Fruit fly (Drosophila melanogaster) whole organism, embryonic: ENCODE results near the gene CG1896.

Experiments used
- B-H2 ChIP-seq: fragments of 200-800 bp; sonication (Bioruptor generic); optimal IDR thresholded peaks from 2 replicates; lab custom pipeline; 2018; ENCODE audit warnings: missing biosample characterization, mild to moderate bottlenecking, missing genetic modification characterization
- CG10366 ChIP-seq: fragments of 200-800 bp; sonication (Bioruptor generic); IDR thresholded peaks from 2 replicates; pipeline ENCODE4 v1.3.6; 2022; ENCODE audit warnings: missing biosample characterization, missing genetic modification characterization
- CG11398 ChIP-seq: fragments of 200-800 bp; sonication (Bioruptor generic); optimal IDR thresholded peaks from 2 replicates; lab custom pipeline; 2016; ENCODE audit warnings: missing biosample characterization, missing genetic modification characterization
- CG12769 ChIP-seq: fragments of 200-800 bp; sonication (Bioruptor generic); optimal IDR thresholded peaks from 2 replicates; lab custom pipeline; 2019; ENCODE audit warnings: missing biosample characterization, mild to moderate bottlenecking, missing genetic modification characterization, moderate library complexity
- CG14050 ChIP-seq: fragments of 200-800 bp; sonication (Bioruptor generic); IDR thresholded peaks from 3 replicates; pipeline ENCODE4 v1.3.6; 2022; ENCODE audit warnings: missing biosample characterization, missing genetic modification characterization
- CG15073 ChIP-seq: fragments of 200-800 bp; sonication (Bioruptor generic); optimal IDR thresholded peaks from 2 replicates; lab custom pipeline; 2016; ENCODE audit warnings: missing biosample characterization, missing genetic modification characterization
- CG17359 ChIP-seq: fragments of 200-800 bp; sonication (Bioruptor generic); optimal IDR thresholded peaks from 3 replicates; lab custom pipeline; 2018; ENCODE audit warnings: missing biosample characterization, mild to moderate bottlenecking, missing genetic modification characterization, moderate library complexity
- CG18011 ChIP-seq: fragments of 200-800 bp; sonication (Bioruptor generic); optimal IDR thresholded peaks from 2 replicates; lab custom pipeline; 2017; ENCODE audit warnings: missing biosample characterization, missing genetic modification characterization, mild to moderate bottlenecking, moderate library complexity, missing genotype
- CG18599 ChIP-seq: fragments of 200-800 bp; sonication (Bioruptor generic); optimal IDR thresholded peaks from 3 replicates; lab custom pipeline; 2017; ENCODE audit warnings: missing biosample characterization, missing genetic modification characterization, mild to moderate bottlenecking, moderate library complexity, missing genetic modification reagents
- CG18764 ChIP-seq: fragments of 200-800 bp; sonication (Bioruptor generic); optimal IDR thresholded peaks from 3 replicates; lab custom pipeline; 2016; ENCODE audit warnings: missing biosample characterization, missing genetic modification characterization
- CG31224 ChIP-seq: fragments of 200-800 bp; sonication (Bioruptor generic); IDR thresholded peaks from 2 replicates; pipeline ENCODE4 v1.3.6; 2022; ENCODE audit warnings: missing biosample characterization, missing genetic modification characterization
- CG33557 ChIP-seq: fragments of 200-800 bp; sonication (Bioruptor generic); optimal IDR thresholded peaks from 2 replicates; lab custom pipeline; 2019; ENCODE audit warnings: missing biosample characterization, mild to moderate bottlenecking, missing genetic modification characterization, moderate library complexity
- CG3995 ChIP-seq: fragments of 200-800 bp; sonication (Bioruptor generic); optimal IDR thresholded peaks from 3 replicates; lab custom pipeline; 2016; ENCODE audit warnings: missing biosample characterization, missing genetic modification characterization
- CG4282 ChIP-seq: fragments of 200-800 bp; sonication (Bioruptor generic); optimal IDR thresholded peaks from 2 replicates; lab custom pipeline; 2016; ENCODE audit warnings: missing biosample characterization, missing genetic modification characterization
- CG4424 ChIP-seq: fragments of 200-800 bp; sonication (Bioruptor generic); optimal IDR thresholded peaks from 3 replicates; lab custom pipeline; 2016; ENCODE audit warnings: missing biosample characterization, missing genetic modification characterization
- CG6175 ChIP-seq: fragments of 200-800 bp; sonication (Bioruptor generic); IDR thresholded peaks from 3 replicates; pipeline ENCODE4 v1.3.6; 2022; ENCODE audit warnings: missing biosample characterization, missing genetic modification characterization
- CG7839 ChIP-seq: fragments of 200-800 bp; sonication (Bioruptor generic); optimal IDR thresholded peaks from 3 replicates; lab custom pipeline; 2018; ENCODE audit warnings: missing biosample characterization, mild to moderate bottlenecking, missing genetic modification characterization, moderate library complexity
- Deaf1 ChIP-seq: fragments of 200-800 bp; optimal IDR thresholded peaks from 3 replicates; lab custom pipeline; 2019; ENCODE audit warnings: missing biosample characterization, mild to moderate bottlenecking, missing genetic modification characterization, moderate library complexity
- Dll ChIP-seq: fragments of 200-800 bp; sonication (Bioruptor generic); IDR thresholded peaks from 4 replicates; pipeline ENCODE4 v1.3.6; 2022; ENCODE audit warnings: missing biosample characterization, missing genetic modification characterization; ENCODE audit not compliant: partially characterized antibody
- Eip74EF ChIP-seq, 2 experiments: fragments of 200-800 bp in 1 of 2; fragments of >200 bp in 1 of 2; sonication (Bioruptor generic) in 1 of 2; optimal IDR thresholded peaks; 2 replicates each; lab custom pipeline; 2017 to 2019; ENCODE audit warnings: missing biosample characterization in 2 of 2, missing genetic modification characterization in 2 of 2, mild to moderate bottlenecking in 1 of 2, moderate library complexity in 1 of 2
- Gug ChIP-seq: fragments of 200-800 bp; sonication (Bioruptor generic); IDR thresholded peaks from 4 replicates; pipeline ENCODE4 v1.3.6; 2022; ENCODE audit warnings: missing biosample characterization, missing genetic modification characterization
- HLH3B ChIP-seq: fragments of 200-800 bp; sonication (Bioruptor generic); IDR thresholded peaks from 2 replicates; pipeline ENCODE4 v1.3.6; 2022; ENCODE audit warnings: missing biosample characterization, missing genetic modification characterization
- Hand ChIP-seq: fragments of 200-800 bp; sonication (Bioruptor generic); optimal IDR thresholded peaks from 2 replicates; lab custom pipeline; 2017; ENCODE audit warnings: mild to moderate bottlenecking, missing biosample characterization, missing genetic modification reagents, missing genetic modification characterization
- Mad ChIP-seq: fragments of 200-800 bp; sonication (Bioruptor generic); optimal IDR thresholded peaks from 2 replicates; lab custom pipeline; 2016; ENCODE audit warnings: missing biosample characterization, missing genetic modification characterization
- Mes4 ChIP-seq: fragments of 200-800 bp; sonication (Bioruptor generic); optimal IDR thresholded peaks from 2 replicates; lab custom pipeline; 2016; ENCODE audit warnings: missing biosample characterization, missing genetic modification characterization
- Nf-YB ChIP-seq: fragments of 200-800 bp; sonication (Bioruptor generic); optimal IDR thresholded peaks from 3 replicates; lab custom pipeline; 2019; ENCODE audit warnings: missing biosample characterization, mild to moderate bottlenecking, missing genetic modification characterization, moderate library complexity
- Poxn ChIP-seq: fragments of 200-800 bp; sonication (Bioruptor generic); IDR thresholded peaks from 2 replicates; pipeline ENCODE4 v1.3.6; 2022; ENCODE audit warnings: missing biosample characterization, missing genetic modification characterization
- Vsx1 ChIP-seq: fragments of 200-800 bp; sonication (Bioruptor generic); optimal IDR thresholded peaks from 2 replicates; lab custom pipeline; 2017; ENCODE audit warnings: missing biosample characterization, mild to moderate bottlenecking, missing genetic modification characterization, missing genetic modification reagents
- abd-A ChIP-seq: fragments of 200-800 bp; sonication (Bioruptor generic); optimal IDR thresholded peaks from 3 replicates; lab custom pipeline; 2019; ENCODE audit warnings: missing biosample characterization, mild to moderate bottlenecking, missing genetic modification characterization, moderate library complexity
- cad ChIP-seq: fragments of >200 bp; optimal IDR thresholded peaks from 2 replicates; lab custom pipeline; 2017; ENCODE audit warnings: missing biosample characterization, missing genetic modification characterization
- chinmo ChIP-seq: fragments of 200-800 bp; sonication (Bioruptor generic); IDR thresholded peaks from 4 replicates; pipeline ENCODE4 v1.3.6; 2022; ENCODE audit warnings: missing biosample characterization, missing genetic modification characterization; ENCODE audit not compliant: partially characterized antibody
- da ChIP-seq: fragments of 200-800 bp; sonication (Bioruptor generic); optimal IDR thresholded peaks from 2 replicates; lab custom pipeline; 2016; ENCODE audit warnings: missing biosample characterization, missing genetic modification characterization
- exex ChIP-seq: fragments of 200-800 bp; sonication (Bioruptor generic); optimal IDR thresholded peaks from 4 replicates; lab custom pipeline; 2018; ENCODE audit warnings: missing biosample characterization, mild to moderate bottlenecking, missing genetic modification characterization, moderate library complexity
- fu2 ChIP-seq: fragments of 200-800 bp; sonication (Bioruptor generic); optimal IDR thresholded peaks from 2 replicates; lab custom pipeline; 2016; ENCODE audit warnings: missing biosample characterization, missing genetic modification characterization
- ind ChIP-seq: fragments of 200-800 bp; sonication (Bioruptor generic); optimal IDR thresholded peaks from 3 replicates; lab custom pipeline; 2016; ENCODE audit warnings: missing biosample characterization, missing genetic modification characterization
- lab ChIP-seq: fragments of 200-800 bp; sonication (Bioruptor generic); optimal IDR thresholded peaks from 3 replicates; lab custom pipeline; 2017; ENCODE audit warnings: missing biosample characterization, missing genetic modification characterization, mild to moderate bottlenecking, moderate library complexity, missing genetic modification reagents
- lov ChIP-seq, 2 experiments: fragments of 200-800 bp in 1 of 2; fragments of >200 bp in 1 of 2; sonication (Bioruptor generic) in 1 of 2; IDR thresholded peaks in 1 of 2; optimal IDR thresholded peaks in 1 of 2; 2 replicates in 1 of 2; 3 replicates in 1 of 2; pipeline versions ENCODE4 v1.3.6 to Lab custom; 2017 to 2022; ENCODE audit warnings: missing biosample characterization in 1 of 2, missing genetic modification characterization in 1 of 2
- maf-S ChIP-seq: fragments of 200-800 bp; sonication (Bioruptor generic); optimal IDR thresholded peaks from 2 replicates; lab custom pipeline; 2016; ENCODE audit warnings: missing biosample characterization, missing genetic modification characterization
- pros ChIP-seq: fragments of 200-800 bp; sonication (Bioruptor generic); optimal IDR thresholded peaks from 3 replicates; lab custom pipeline; 2019; ENCODE audit warnings: missing biosample characterization, mild to moderate bottlenecking, missing genetic modification characterization, moderate library complexity
- sima ChIP-seq: fragments of 200-800 bp; sonication (Bioruptor generic); optimal IDR thresholded peaks from 2 replicates; lab custom pipeline; 2016; ENCODE audit warnings: missing biosample characterization, missing genetic modification characterization
- sr ChIP-seq: fragments of 200-800 bp; sonication (Bioruptor generic); IDR thresholded peaks from 3 replicates; pipeline ENCODE4 v1.3.6; 2022; ENCODE audit warnings: missing biosample characterization, missing genetic modification characterization
- tna ChIP-seq: fragments of 200-800 bp; sonication (Bioruptor generic); IDR thresholded peaks from 2 replicates; pipeline ENCODE4 v1.3.6; 2022; ENCODE audit warnings: missing biosample characterization, missing genetic modification characterization; ENCODE audit not compliant: partially characterized antibody
- tup ChIP-seq: fragments of 200-800 bp; sonication (Bioruptor generic); optimal IDR thresholded peaks from 2 replicates; lab custom pipeline; 2016; ENCODE audit warnings: missing biosample characterization, mild to moderate bottlenecking, missing genetic modification characterization, moderate library complexity
- tx ChIP-seq: fragments of 200-800 bp; sonication (Bioruptor generic); optimal IDR thresholded peaks from 2 replicates; lab custom pipeline; 2016; ENCODE audit warnings: missing biosample characterization, missing genetic modification characterization
- unpg ChIP-seq: fragments of 200-800 bp; sonication (Bioruptor generic); optimal IDR thresholded peaks from 3 replicates; lab custom pipeline; 2018; ENCODE audit warnings: missing biosample characterization, mild to moderate bottlenecking, missing genetic modification characterization, moderate library complexity
- wor ChIP-seq: fragments of 200-800 bp; sonication (Bioruptor generic); IDR thresholded peaks from 2 replicates; pipeline ENCODE4 v1.3.6; 2022; ENCODE audit warnings: missing biosample characterization, missing genetic modification characterization
- zen ChIP-seq: fragments of 200-800 bp; sonication (Bioruptor generic); optimal IDR thresholded peaks from 3 replicates; lab custom pipeline; 2018; ENCODE audit warnings: missing biosample characterization, mild to moderate bottlenecking, missing genetic modification characterization, moderate library complexity
- zfh1 ChIP-seq: fragments of 200-800 bp; sonication (Bioruptor generic); IDR thresholded peaks from 3 replicates; pipeline ENCODE4 v1.3.6; 2022; ENCODE audit warnings: missing biosample characterization, missing genetic modification characterization

CG1896 gene

dm6 chr3R:31748093-31748996 lies 4.3 kb downstream of the CG1896 start (continued):
- TF ChIP-seq CG6175 (GFP tag; lab: Robert Waterston, UW) (no peak), Nf-YB (GFP tag; lab: Kevin White, UChicago) (no peak), B-H2 (GFP tag; lab: Kevin White, UChicago) (no peak), CG31224 (GFP tag; lab: Robert Waterston, UW) (no peak), da (GFP tag; lab: Kevin White, UChicago) (no peak), zen (no peak), CG10366 (GFP tag; lab: Robert Waterston, UW) (no peak), unpg (no peak), lab (GFP tag; lab: Kevin White, UChicago) (no peak), maf-S (GFP tag; lab: Kevin White, UChicago) (no peak), CG14050 (GFP tag; lab: Robert Waterston, UW) (no peak), ind (GFP tag; lab: Kevin White, UChicago) (no peak), CG33557 (GFP tag; lab: Kevin White, UChicago) (no peak), CG7839 (tag; lab: Kevin White, UChicago) (no peak), CG4282 (GFP tag; lab: Kevin White, UChicago) (no peak), Mad (GFP tag; lab: Kevin White, UChicago) (no peak), tna (no peak), CG12769 (peak; percentile 68), exex (tag; lab: Kevin White, UChicago) (peak; percentile 59), zfh1 (GFP tag; lab: Robert Waterston, UW) (no peak), Deaf1 (tag; lab: Kevin White, UChicago) (no peak), CG18011 (GFP tag; lab: Kevin White, UChicago) (no peak), Hand (GFP tag; lab: Kevin White, UChicago) (no peak), CG11398 (GFP tag; lab: Kevin White, UChicago) (peak; percentile 4), CG18599 (GFP tag; lab: Kevin White, UChicago) (no peak), CG17359 (tag; lab: Kevin White, UChicago) (no peak), cad (GFP tag; lab: Kevin White, UChicago) (no peak), Eip74EF (GFP tag; optimal IDR thresholded peaks at IDR 0.05; lab: Kevin White, UChicago) (no peak), Gug (GFP tag; lab: Robert Waterston, UW) (no peak), lov (optimal IDR thresholded peaks at IDR 0.05; lab: Kevin White, UChicago) (no peak), lov (GFP tag; IDR thresholded peaks at IDR 0.05; lab: Robert Waterston, UW) (no peak), abd-A (tag; lab: Kevin White, UChicago) (no peak), CG3995 (GFP tag; lab: Kevin White, UChicago) (no peak), tup (GFP tag; lab: Kevin White, UChicago) (no peak), CG18764 (GFP tag; lab: Kevin White, UChicago) (no peak), wor (GFP tag; lab: Robert Waterston, UW) (no peak), HLH3B (GFP tag; lab: Robert Waterston, UW) (no peak), sima (GFP tag; lab: Kevin White, UChicago) (no peak), Mes4 (no peak), Vsx1 (GFP tag; lab: Kevin White, UChicago) (peak; percentile 9), Poxn (GFP tag; lab: Robert Waterston, UW) (no peak), CG4424 (GFP tag; lab: Kevin White, UChicago) (no peak), sr (GFP tag; lab: Robert Waterston, UW) (no peak), pros (GFP tag; lab: Kevin White, UChicago) (peak; percentile 44), tx (GFP tag; lab: Kevin White, UChicago) (no peak), fu2 (GFP tag; lab: Kevin White, UChicago) (no peak), Dll (no peak), chinmo (GFP tag; lab: Robert Waterston, UW) (no peak), CG15073 (GFP tag; lab: Kevin White, UChicago) (no peak)
